Worm (Caenorhabditis elegans) whole organism, L1 larva: ENCODE results near the gene hot-7.

Experiments
- C04F5.9 ChIP-seq: sonication (generic microtip); optimal IDR thresholded peaks from 2 replicates; lab custom pipeline; 2016; ENCODE audit warnings: missing genetic modification characterization, missing compliant biosample characterization
- F16B12.6 ChIP-seq: fragments of 150-350 bp; optimal IDR thresholded peaks from 2 replicates; lab custom pipeline; 2014; ENCODE audit warnings: missing biosample characterization, missing genetic modification characterization
- aha-1 ChIP-seq: fragments of 150-350 bp; optimal IDR thresholded peaks from 2 replicates; lab custom pipeline; 2014; ENCODE audit warnings: missing biosample characterization, missing genetic modification characterization
- aly-2 ChIP-seq: fragments of 150-350 bp; optimal IDR thresholded peaks from 2 replicates; lab custom pipeline; 2014; ENCODE audit warnings: missing biosample characterization, missing genetic modification characterization
- blmp-1 ChIP-seq: fragments of 150-350 bp; optimal IDR thresholded peaks from 2 replicates; lab custom pipeline; 2014; ENCODE audit warnings: missing biosample characterization, missing genetic modification characterization
- ceh-63 ChIP-seq: fragments of 200-800 bp; sonication (Bioruptor generic); optimal IDR thresholded peaks from 2 replicates; lab custom pipeline; 2018; ENCODE audit warnings: mild to moderate bottlenecking, missing genetic modification characterization, missing compliant biosample characterization
- ceh-8 ChIP-seq: fragments of 200-800 bp; sonication (Bioruptor generic); optimal IDR thresholded peaks from 2 replicates; lab custom pipeline; 2018; ENCODE audit warnings: mild to moderate bottlenecking, missing genetic modification characterization, moderate library complexity, missing compliant biosample characterization
- ceh-82 ChIP-seq, 3 experiments: fragments of 150-350 bp in 1 of 3; sonication (generic microtip) in 2 of 3; optimal IDR thresholded peaks; 2 replicates each; lab custom pipeline; 2014 to 2017; ENCODE audit warnings: missing biosample characterization in 3 of 3, missing genetic modification characterization in 3 of 3
- ceh-88 ChIP-seq: fragments of 200-800 bp; sonication (Bioruptor generic); IDR thresholded peaks from 2 replicates; pipeline ENCODE4 v1.3.6; 2022; ENCODE audit warnings: missing genetic modification characterization, missing compliant biosample characterization
- ces-1 ChIP-seq: fragments of 150-350 bp; optimal IDR thresholded peaks from 2 replicates; lab custom pipeline; 2014; ENCODE audit warnings: missing biosample characterization, missing genetic modification reagents, missing genetic modification characterization
- dpl-1 ChIP-seq, 3 experiments: fragments of 150-350 bp in 2 of 3; sonication (generic microtip) in 1 of 3; optimal IDR thresholded peaks; 2 replicates each; lab custom pipeline; 2014 to 2017; ENCODE audit warnings: missing biosample characterization in 3 of 3, missing genetic modification characterization in 3 of 3, missing genetic modification reagents in 3 of 3
- dsc-1 ChIP-seq: sonication (generic microtip); optimal IDR thresholded peaks from 2 replicates; lab custom pipeline; 2016; ENCODE audit warnings: mild to moderate bottlenecking, missing genetic modification characterization, missing compliant biosample characterization
- egl-27 ChIP-seq, 2 experiments: fragments of 150-350 bp in 1 of 2; sonication (generic microtip); optimal IDR thresholded peaks; 3 replicates each; lab custom pipeline; 2017 to 2018; ENCODE audit warnings: missing biosample characterization in 2 of 2, missing genetic modification characterization in 2 of 2, missing genetic modification reagents in 2 of 2
- elt-2 ChIP-seq: sonication (generic microtip); optimal IDR thresholded peaks from 2 replicates; lab custom pipeline; 2016; ENCODE audit warnings: missing genetic modification characterization, mild to moderate bottlenecking, inconsistent platforms, missing compliant biosample characterization, missing genetic modification reagents
- fkh-10 ChIP-seq: sonication (generic microtip); optimal IDR thresholded peaks from 2 replicates; lab custom pipeline; 2017; ENCODE audit warnings: missing biosample characterization, missing genetic modification reagents, missing genetic modification characterization
- fos-1 ChIP-seq: fragments of 150-350 bp; optimal IDR thresholded peaks from 2 replicates; lab custom pipeline; 2014; ENCODE audit warnings: missing biosample characterization, missing genetic modification characterization
- hlh-17 ChIP-seq: fragments of 200-800 bp; sonication (Bioruptor generic); optimal IDR thresholded peaks from 2 replicates; lab custom pipeline; 2018; ENCODE audit warnings: missing genetic modification characterization, mild to moderate bottlenecking, missing compliant biosample characterization, moderate library complexity, borderline replicate concordance
- hpl-2 ChIP-seq: fragments of 150-350 bp; optimal IDR thresholded peaks from 2 replicates; lab custom pipeline; 2014; ENCODE audit warnings: missing biosample characterization, missing genetic modification reagents, missing genetic modification characterization
- irx-1 ChIP-seq: sonication (generic microtip); optimal IDR thresholded peaks from 2 replicates; lab custom pipeline; 2016; ENCODE audit warnings: missing genetic modification characterization, missing compliant biosample characterization
- isw-1 ChIP-seq: fragments of 200-800 bp; sonication (Bioruptor generic); IDR thresholded peaks from 2 replicates; pipeline ENCODE4 v1.3.6; 2022; ENCODE audit warnings: missing genetic modification characterization, missing compliant biosample characterization
- jun-1 ChIP-seq: fragments of 150-350 bp; optimal IDR thresholded peaks from 2 replicates; lab custom pipeline; 2014; ENCODE audit warnings: missing biosample characterization, missing genetic modification reagents, missing genetic modification characterization
- lin-14 ChIP-seq: fragments of 200-800 bp; sonication (Bioruptor generic); optimal IDR thresholded peaks from 2 replicates; lab custom pipeline; 2018; ENCODE audit warnings: mild to moderate bottlenecking, missing genetic modification characterization, moderate library complexity, missing compliant biosample characterization
- lin-15B ChIP-seq: fragments of 150-350 bp; sonication (generic microtip); optimal IDR thresholded peaks from 3 replicates; lab custom pipeline; 2014; ENCODE audit warnings: missing biosample characterization, missing genetic modification characterization
- lin-39 ChIP-seq: fragments of 150-350 bp; optimal IDR thresholded peaks from 2 replicates; lab custom pipeline; 2014; ENCODE audit warnings: missing biosample characterization, missing genetic modification reagents, missing genetic modification characterization
- lir-3 ChIP-seq: sonication (generic microtip); optimal IDR thresholded peaks from 2 replicates; lab custom pipeline; 2016; ENCODE audit warnings: mild to moderate bottlenecking, missing genetic modification characterization, moderate library complexity, missing compliant biosample characterization; ENCODE audit not compliant: poor library complexity
- lsy-2 ChIP-seq, 2 experiments: fragments of 150-350 bp; optimal IDR thresholded peaks; 2 replicates each; lab custom pipeline; 2014; ENCODE audit warnings: missing biosample characterization in 2 of 2, missing genetic modification characterization in 2 of 2
- mef-2 ChIP-seq: fragments of 150-350 bp; optimal IDR thresholded peaks from 2 replicates; lab custom pipeline; 2014; ENCODE audit warnings: missing biosample characterization, missing genetic modification characterization
- nhr-11 ChIP-seq: fragments of 150-350 bp; optimal IDR thresholded peaks from 2 replicates; lab custom pipeline; 2014; ENCODE audit warnings: missing biosample characterization, missing genetic modification characterization
- nhr-12 ChIP-seq: sonication (generic microtip); optimal IDR thresholded peaks from 2 replicates; lab custom pipeline; 2017; ENCODE audit warnings: missing biosample characterization, missing genetic modification characterization
- nhr-20 ChIP-seq: sonication (generic microtip); optimal IDR thresholded peaks from 2 replicates; lab custom pipeline; 2016; ENCODE audit warnings: mild to moderate bottlenecking, missing genetic modification characterization, missing compliant biosample characterization
- nhr-28 ChIP-seq: fragments of 150-350 bp; optimal IDR thresholded peaks from 2 replicates; lab custom pipeline; 2014; ENCODE audit warnings: missing biosample characterization, missing genetic modification characterization
- nhr-47 ChIP-seq: sonication (generic microtip); optimal IDR thresholded peaks from 2 replicates; lab custom pipeline; 2016; ENCODE audit warnings: mild to moderate bottlenecking, missing genetic modification characterization, moderate library complexity, missing compliant biosample characterization
- nhr-71 ChIP-seq: sonication (generic microtip); optimal IDR thresholded peaks from 2 replicates; lab custom pipeline; 2016; ENCODE audit warnings: mild to moderate bottlenecking, missing genetic modification characterization, moderate library complexity, missing compliant biosample characterization
- nhr-77 ChIP-seq: fragments of 150-350 bp; optimal IDR thresholded peaks from 2 replicates; lab custom pipeline; 2014; ENCODE audit warnings: missing biosample characterization, missing genetic modification characterization
- nhr-84 ChIP-seq: sonication (generic microtip); optimal IDR thresholded peaks from 2 replicates; lab custom pipeline; 2017; ENCODE audit warnings: missing biosample characterization, missing genetic modification characterization
- nhr-85 ChIP-seq: sonication (generic microtip); peaks from one replicate; lab custom pipeline; 2016; ENCODE audit warnings: missing genetic modification characterization, inconsistent platforms, missing compliant biosample characterization
- pag-3 ChIP-seq: sonication (generic microtip); optimal IDR thresholded peaks from 2 replicates; lab custom pipeline; 2017; ENCODE audit warnings: missing genetic modification characterization, mild to moderate bottlenecking, missing compliant biosample characterization, antibody characterized with exemption, borderline replicate concordance; ENCODE audit not compliant: insufficient read depth
- pqm-1 ChIP-seq: sonication (generic microtip); optimal IDR thresholded peaks from 3 replicates; lab custom pipeline; 2017; ENCODE audit warnings: missing biosample characterization, missing genetic modification characterization
- rnt-1 ChIP-seq: sonication (generic microtip); optimal IDR thresholded peaks from 2 replicates; lab custom pipeline; 2016; ENCODE audit warnings: mild to moderate bottlenecking, missing genetic modification characterization, moderate library complexity, missing compliant biosample characterization
- skn-1 ChIP-seq: fragments of 150-350 bp; optimal IDR thresholded peaks from 2 replicates; lab custom pipeline; 2014; ENCODE audit warnings: missing biosample characterization, missing genetic modification characterization
- snu-23 ChIP-seq: sonication (generic microtip); optimal IDR thresholded peaks from 2 replicates; lab custom pipeline; 2016; ENCODE audit warnings: missing genetic modification characterization, missing compliant biosample characterization
- sox-4 ChIP-seq: sonication (generic microtip); optimal IDR thresholded peaks from 2 replicates; lab custom pipeline; 2016; ENCODE audit warnings: missing genetic modification characterization, missing compliant biosample characterization
- sptf-1 ChIP-seq: fragments of 150-350 bp; optimal IDR thresholded peaks from 2 replicates; lab custom pipeline; 2014; ENCODE audit warnings: missing biosample characterization, missing genetic modification characterization
- swsn-7 ChIP-seq: sonication (generic microtip); optimal IDR thresholded peaks from 2 replicates; lab custom pipeline; 2016; ENCODE audit warnings: missing genetic modification characterization, missing compliant biosample characterization
- tbx-2 ChIP-seq: sonication (generic microtip); optimal IDR thresholded peaks from 2 replicates; lab custom pipeline; 2016; ENCODE audit warnings: missing genetic modification characterization, missing compliant biosample characterization
- unc-30 ChIP-seq: sonication (generic microtip); optimal IDR thresholded peaks from 2 replicates; lab custom pipeline; 2017; ENCODE audit warnings: missing biosample characterization, missing genetic modification characterization
- unc-62 ChIP-seq: fragments of 150-350 bp; optimal IDR thresholded peaks from 2 replicates; lab custom pipeline; 2014; ENCODE audit warnings: missing biosample characterization, missing genetic modification reagents, missing genetic modification characterization
- unc-86 ChIP-seq: sonication (generic microtip); optimal IDR thresholded peaks from 2 replicates; lab custom pipeline; 2016; ENCODE audit warnings: missing genetic modification characterization, missing compliant biosample characterization
- unc-98 ChIP-seq: fragments of 200-800 bp; sonication (Bioruptor generic); IDR thresholded peaks from 2 replicates; pipeline ENCODE4 v1.3.6; 2022; ENCODE audit warnings: missing genetic modification characterization, missing compliant biosample characterization
- xbp-1 ChIP-seq: sonication (generic microtip); optimal IDR thresholded peaks from 2 replicates; lab custom pipeline; 2016; ENCODE audit warnings: missing genetic modification characterization, missing compliant biosample characterization
- zag-1 ChIP-seq: fragments of 150-350 bp; optimal IDR thresholded peaks from 2 replicates; lab custom pipeline; 2014; ENCODE audit warnings: missing biosample characterization, missing genetic modification characterization
- zip-4 ChIP-seq: fragments of 200-800 bp; sonication (Bioruptor generic); optimal IDR thresholded peaks from 2 replicates; lab custom pipeline; 2018; ENCODE audit warnings: mild to moderate bottlenecking, missing genetic modification characterization, moderate library complexity, missing compliant biosample characterization
- ztf-11 ChIP-seq, 2 experiments: sonication (generic microtip); optimal IDR thresholded peaks; 2 replicates each; lab custom pipeline; 2016 to 2017; ENCODE audit warnings: missing genetic modification characterization in 2 of 2, missing biosample characterization in 1 of 2, missing compliant biosample characterization in 1 of 2

Gene hot-7

ce11 chrII:14251400-14251940 lies 40.3 kb downstream of the hot-7 start:
- TF ChIP-seq nhr-85 (tag; lab: Kevin White, UChicago), result peak; percentile 98
- peak; percentile 82 for TF ChIP-seq zip-4 (GFP tag; lab: Kevin White, UChicago)
- peak; percentile 96 to 97 (median 96) for TF ChIP-seq dpl-1 (GFP tag; optimal IDR thresholded peaks at IDR 0.05; lab: Kevin White, UChicago)
- TF ChIP-seq lin-14 (GFP tag; lab: Kevin White, UChicago), result peak; percentile 95
- TF ChIP-seq hpl-2, result peak; percentile 81
- peak; percentile 98 for TF ChIP-seq nhr-71 (tag; lab: Kevin White, UChicago)
- TF ChIP-seq xbp-1 (tag; lab: Kevin White, UChicago), result peak; percentile 90
- TF ChIP-seq fkh-10 (GFP tag; lab: Kevin White, UChicago), result peak; percentile 40
- TF ChIP-seq unc-30 (tag; lab: Kevin White, UChicago), result no peak
- peak; percentile 50 for TF ChIP-seq lin-15B (tag; lab: Kevin White, UChicago)
- TF ChIP-seq egl-27 (tag; optimal IDR thresholded peaks at IDR 0.05; lab: Kevin White, UChicago), result peak in 1 of 2 experiments; percentile 35
- no peak for TF ChIP-seq unc-62 (GFP tag; lab: Kevin White, UChicago)
- TF ChIP-seq lir-3, result no peak
- TF ChIP-seq swsn-7 (tag; lab: Kevin White, UChicago), result peak; percentile 92
- peak; percentile 96 for TF ChIP-seq nhr-20 (tag; lab: Kevin White, UChicago)
- TF ChIP-seq isw-1 (GFP tag; lab: Robert Waterston, UW), result peak; percentile 73
- peak; percentile 95 for TF ChIP-seq unc-86
- TF ChIP-seq jun-1 (tag; lab: Kevin White, UChicago), result peak; percentile 88
- peak; percentile 92 for TF ChIP-seq rnt-1 (tag; lab: Kevin White, UChicago)
- TF ChIP-seq irx-1, result peak; percentile 92
- TF ChIP-seq elt-2, result peak; percentile 82
- no peak for TF ChIP-seq nhr-28 (tag; lab: Kevin White, UChicago)
- peak; percentile 1 to 92 for TF ChIP-seq ztf-11 (tag; optimal IDR thresholded peaks at IDR 0.05; lab: Kevin White, UChicago)
- no peak for TF ChIP-seq nhr-12 (tag; lab: Kevin White, UChicago)
- peak; percentile 48 for TF ChIP-seq aly-2 (tag; lab: Kevin White, UChicago)
- peak; percentile 85 for TF ChIP-seq blmp-1 (tag; lab: Kevin White, UChicago)
- TF ChIP-seq F16B12.6 (tag; lab: Kevin White, UChicago), result peak; percentile 54
- TF ChIP-seq fos-1 (tag; lab: Kevin White, UChicago), result peak; percentile 63
- TF ChIP-seq nhr-84, result no peak
- TF ChIP-seq sptf-1, result no peak
- TF ChIP-seq pag-3 (tag; lab: Kevin White, UChicago), result peak; percentile 14
- TF ChIP-seq ceh-88 (GFP tag; lab: Robert Waterston, UW), result peak; percentile 86
- no peak for TF ChIP-seq ces-1 (GFP tag; lab: Kevin White, UChicago)
- peak; percentile 71 for TF ChIP-seq C04F5.9 (tag; lab: Kevin White, UChicago)
- peak; percentile 88 for TF ChIP-seq nhr-77 (tag; lab: Kevin White, UChicago)
- no peak for TF ChIP-seq ceh-63 (GFP tag; lab: Kevin White, UChicago)
- TF ChIP-seq mef-2 (tag; lab: Kevin White, UChicago), result no peak
- TF ChIP-seq zag-1 (tag; lab: Kevin White, UChicago), result no peak
- TF ChIP-seq lin-39 (tag; lab: Kevin White, UChicago), result peak; percentile 71
- TF ChIP-seq aha-1 (tag; lab: Kevin White, UChicago), result peak; percentile 8
- TF ChIP-seq unc-98, result peak; percentile 40; the same call in 1 of the 2 replicates
- peak; percentile 76 to 85 (median 81) for TF ChIP-seq ceh-82 (tag; optimal IDR thresholded peaks at IDR 0.05; lab: Kevin White, UChicago)
- TF ChIP-seq lsy-2 (tag; optimal IDR thresholded peaks at IDR 0.05; lab: Kevin White, UChicago), result peak; percentile 77 to 87
- TF ChIP-seq skn-1 (tag; lab: Kevin White, UChicago), result peak; percentile 29
- peak; percentile 95 for TF ChIP-seq snu-23
- no peak for TF ChIP-seq pqm-1 (tag; lab: Kevin White, UChicago)
- TF ChIP-seq dsc-1 (tag; lab: Kevin White, UChicago), result peak; percentile 97
- TF ChIP-seq nhr-47 (tag; lab: Kevin White, UChicago), result peak; percentile 97
- TF ChIP-seq nhr-11 (tag; lab: Kevin White, UChicago), result peak; percentile 15
- no peak for TF ChIP-seq hlh-17 (GFP tag; lab: Kevin White, UChicago)
- TF ChIP-seq sox-4, result peak; percentile 86
- TF ChIP-seq ceh-8, result peak; percentile 25
- TF ChIP-seq tbx-2, result peak; percentile 94
